Worm (Caenorhabditis elegans) whole organism, L4 larva: ENCODE data around the gene emb-30.
"Not testable (repeated sequence)": the region's sequence is repeated elsewhere in the genome, so short reads cannot be mapped to it uniquely, and the experiment has no call there.

Experiments
- D1046.2 ChIP-seq: fragments of 200-800 bp; sonication (Bioruptor generic); IDR thresholded peaks from 2 replicates; pipeline ENCODE4 v1.3.6; 2022; ENCODE audit warnings: missing genetic modification characterization, missing compliant biosample characterization
- F26F4.8 ChIP-seq: fragments of 200-800 bp; sonication (Bioruptor generic); conservative IDR thresholded peaks from 2 replicates; pipeline ENCODE4 v1.3.6; 2022; ENCODE audit warnings: missing genetic modification characterization, missing compliant biosample characterization
- F49E8.2 ChIP-seq: sonication (generic microtip); optimal IDR thresholded peaks from 2 replicates; lab custom pipeline; 2016; ENCODE audit warnings: missing compliant biosample characterization, mild to moderate bottlenecking, missing genetic modification characterization, borderline replicate concordance
- Y48G9A.11 ChIP-seq: fragments of 200-800 bp; sonication (Bioruptor generic); IDR thresholded peaks from 2 replicates; pipeline ENCODE4 v1.3.6; 2022; ENCODE audit warnings: missing genetic modification reagents, missing genetic modification characterization, missing compliant biosample characterization
- ZK337.2 ChIP-seq: fragments of 200-800 bp; sonication (Bioruptor generic); IDR thresholded peaks from 2 replicates; pipeline ENCODE4 v1.3.6; 2022; ENCODE audit warnings: missing genetic modification reagents, missing genetic modification characterization, missing compliant biosample characterization
- ZK546.5 ChIP-seq, 2 experiments: sonication (generic microtip); optimal IDR thresholded peaks; 2 replicates each; lab custom pipeline; 2017; ENCODE audit warnings: missing biosample characterization in 2 of 2, missing genetic modification characterization in 2 of 2
- aha-1 ChIP-seq: fragments of 150-350 bp; peaks from one replicate; lab custom pipeline; 2014; ENCODE audit warnings: missing biosample characterization, missing genetic modification characterization
- ama-1 ChIP-seq: fragments of 150-350 bp; optimal IDR thresholded peaks from 2 replicates; lab custom pipeline; 2014; ENCODE audit warnings: inconsistent platforms, mixed read lengths
- arid-1 ChIP-seq: fragments of 200-800 bp; sonication (Bioruptor generic); conservative IDR thresholded peaks from 2 replicates; pipeline ENCODE4 v1.3.6; 2022; ENCODE audit warnings: missing genetic modification reagents, missing genetic modification characterization, missing compliant biosample characterization
- ceh-20 ChIP-seq: fragments of 200-800 bp; sonication (Bioruptor generic); IDR thresholded peaks from 2 replicates; pipeline ENCODE4 v1.3.6; 2022; ENCODE audit warnings: missing genetic modification reagents, missing genetic modification characterization, missing compliant biosample characterization
- ceh-44 ChIP-seq: fragments of 200-800 bp; sonication (Bioruptor generic); IDR thresholded peaks from 2 replicates; pipeline ENCODE4 v1.3.6; 2022; ENCODE audit warnings: missing genetic modification reagents, missing genetic modification characterization, missing compliant biosample characterization
- dmd-9 ChIP-seq: fragments of 200-800 bp; sonication (Bioruptor generic); IDR thresholded peaks from 2 replicates; pipeline ENCODE4 v1.3.6; 2022; ENCODE audit warnings: missing genetic modification reagents, missing genetic modification characterization, missing compliant biosample characterization
- lin-38 ChIP-seq: fragments of 200-800 bp; sonication (Bioruptor generic); IDR thresholded peaks from 2 replicates; pipeline ENCODE4 v1.3.6; 2022; ENCODE audit warnings: missing genetic modification reagents, missing genetic modification characterization, missing compliant biosample characterization
- lsy-2 ChIP-seq, 2 experiments: fragments of 150-350 bp in 1 of 2; sonication (generic microtip) in 1 of 2; optimal IDR thresholded peaks; 2 replicates each; lab custom pipeline; 2014 to 2017; ENCODE audit warnings: missing biosample characterization in 2 of 2, missing genetic modification characterization in 2 of 2
- madf-5 ChIP-seq, 2 experiments: fragments of 200-800 bp; sonication (Bioruptor generic); IDR thresholded peaks; 2 replicates each; pipeline ENCODE4 v1.3.6; 2022; ENCODE audit warnings: missing compliant biosample characterization in 2 of 2, missing genetic modification characterization in 2 of 2
- mdt-29 ChIP-seq: fragments of 200-800 bp; sonication (Bioruptor generic); IDR thresholded peaks from 2 replicates; pipeline ENCODE4 v1.3.6; 2022; ENCODE audit warnings: missing genetic modification reagents, missing genetic modification characterization, missing compliant biosample characterization
- mes-2 ChIP-seq: sonication (generic microtip); optimal IDR thresholded peaks from 2 replicates; lab custom pipeline; 2016; ENCODE audit warnings: missing genotype, mild to moderate bottlenecking, missing genetic modification characterization, missing compliant biosample characterization; ENCODE audit not compliant: poor library complexity, severe bottlenecking
- nhr-10 ChIP-seq: fragments of 150-350 bp; optimal IDR thresholded peaks from 2 replicates; lab custom pipeline; 2014; ENCODE audit warnings: missing biosample characterization, missing genetic modification characterization
- nhr-42 ChIP-seq: fragments of 200-800 bp; sonication (Bioruptor generic); IDR thresholded peaks from 2 replicates; pipeline ENCODE4 v1.3.6; 2022; ENCODE audit warnings: missing genetic modification characterization, missing compliant biosample characterization
- pha-4 ChIP-seq, 2 experiments: fragments of 150-350 bp in 1 of 2; fragments of 200-800 bp in 1 of 2; sonication (Bioruptor generic) in 1 of 2; IDR thresholded peaks in 1 of 2; optimal IDR thresholded peaks in 1 of 2; 2 replicates each; pipeline versions ENCODE4 v1.3.6 to Lab custom; 2014 to 2022; ENCODE audit warnings: missing genetic modification characterization in 2 of 2, missing genetic modification reagents in 2 of 2, missing biosample characterization in 1 of 2, missing compliant biosample characterization in 1 of 2
- php-3 ChIP-seq: fragments of 200-800 bp; sonication (Bioruptor generic); IDR thresholded peaks from 2 replicates; pipeline ENCODE4 v1.3.6; 2022; ENCODE audit warnings: missing genetic modification reagents, missing genetic modification characterization, missing compliant biosample characterization
- rbr-2 ChIP-seq: sonication (generic microtip); optimal IDR thresholded peaks from 2 replicates; lab custom pipeline; 2016; ENCODE audit warnings: missing genotype, missing genetic modification characterization, missing compliant biosample characterization
- set-16 ChIP-seq: fragments of 200-800 bp; sonication (Bioruptor generic); IDR thresholded peaks from 2 replicates; pipeline ENCODE4 v1.3.6; 2022; ENCODE audit warnings: missing genetic modification reagents, missing genetic modification characterization, missing compliant biosample characterization
- skn-1 ChIP-seq: fragments of 150-350 bp; optimal IDR thresholded peaks from 2 replicates; lab custom pipeline; 2014; ENCODE audit warnings: missing biosample characterization, missing genetic modification characterization
- snpc-1.2 ChIP-seq: fragments of 200-800 bp; sonication (Bioruptor generic); IDR thresholded peaks from 2 replicates; pipeline ENCODE4 v1.3.6; 2022; ENCODE audit warnings: missing genetic modification reagents, missing genetic modification characterization, missing compliant biosample characterization
- snpc-4 ChIP-seq: fragments of 150-350 bp; optimal IDR thresholded peaks from 2 replicates; lab custom pipeline; 2014; ENCODE audit warnings: missing biosample characterization, missing genetic modification characterization
- spr-1 ChIP-seq: sonication (generic microtip); optimal IDR thresholded peaks from 2 replicates; lab custom pipeline; 2016; ENCODE audit warnings: mild to moderate bottlenecking, missing genetic modification characterization, missing compliant biosample characterization
- tra-1 ChIP-seq: fragments of 200-800 bp; sonication (Bioruptor generic); IDR thresholded peaks from 2 replicates; pipeline ENCODE4 v1.3.6; 2022; ENCODE audit warnings: missing genetic modification reagents, missing genetic modification characterization, missing compliant biosample characterization
- unc-130 ChIP-seq: sonication (generic microtip); optimal IDR thresholded peaks from 2 replicates; lab custom pipeline; 2016; ENCODE audit warnings: missing genetic modification reagents, missing genetic modification characterization, missing compliant biosample characterization
- vab-7 ChIP-seq: fragments of 200-800 bp; sonication (Bioruptor generic); IDR thresholded peaks from 2 replicates; pipeline ENCODE4 v1.3.6; 2022; ENCODE audit warnings: missing genetic modification reagents, missing genetic modification characterization, missing compliant biosample characterization
- zip-2 ChIP-seq: fragments of 150-350 bp; optimal IDR thresholded peaks from 2 replicates; lab custom pipeline; 2014; ENCODE audit warnings: missing biosample characterization, missing genetic modification characterization
- ztf-7 ChIP-seq: fragments of 150-350 bp; optimal IDR thresholded peaks from 2 replicates; lab custom pipeline; 2014; ENCODE audit warnings: missing biosample characterization, missing genetic modification characterization

Gene emb-30

ce11 chrIII:9442846-9443245 lies 1.6 kb upstream of the emb-30 start (continued):
- no peak for TF ChIP-seq ztf-7 (tag; lab: Kevin White, UChicago)

ce11 chrIII:9439399-9439798 lies 1.9 kb downstream of the emb-30 start, which contains the start of gene F54C8.1:
TSS of gene F54C8.1 (plus strand) at chrIII:9439699.
- TF ChIP-seq php-3 (no peak), snpc-4 (tag; lab: Kevin White, UChicago) (no peak), nhr-10 (tag; lab: Kevin White, UChicago) (no peak)

ce11 chrIII:9434999-9435398 lies 6.3 kb downstream of the emb-30 start:
- TF ChIP-seq lsy-2 (tag; optimal IDR thresholded peaks at IDR 0.05; lab: Kevin White, UChicago): no peak
- peak; percentile 38 for TF ChIP-seq lin-38 (GFP tag; lab: Robert Waterston, UW)
- TF ChIP-seq rbr-2 (tag; lab: Kevin White, UChicago): no peak
- TF ChIP-seq arid-1 (GFP tag; lab: Robert Waterston, UW): peak; percentile 15; the same call in 1 of the 2 replicates

- no peak for TF ChIP-seq ZK546.5 (tag; optimal IDR thresholded peaks at IDR 0.05; lab: Kevin White, UChicago)
- peak; percentile 55 for TF ChIP-seq F49E8.2 (tag; lab: Kevin White, UChicago)
- TF ChIP-seq unc-130 (GFP tag; lab: Kevin White, UChicago): peak; percentile 9
Measured at ce11 chrIII:9433576-9434107, 7.6 kb downstream of the emb-30 start, which contains the start of gene cpar-1. TSS of gene cpar-1 (plus strand) at chrIII:9434057.

ce11 chrIII:9426301-9426700 lies 15.0 kb downstream of the emb-30 start, which contains the start of gene T26G10.5:
TSS of gene T26G10.5 (minus strand) at chrIII:9426401.
- TF ChIP-seq F26F4.8 (GFP tag; lab: Robert Waterston, UW): no peak
- TF ChIP-seq lin-38 (GFP tag; lab: Robert Waterston, UW): no peak

- not testable (repeated sequence) for TF ChIP-seq skn-1 (tag; lab: Kevin White, UChicago); ama-1 (lab: Kevin White, UChicago); spr-1
Measured at ce11 chrIII:9420231-9420630, 21.0 kb downstream of the emb-30 start, which contains the start of gene T26G10.4. TSS of gene T26G10.4 (plus strand) at chrIII:9420531.

ce11 chrIII:9413340-9413739 lies 27.9 kb downstream of the emb-30 start, which contains the start of gene T26G10.3:
TSS of gene T26G10.3 (minus strand) at chrIII:9413440.
- TF ChIP-seq mes-2 (no peak), zip-2 (tag; lab: Kevin White, UChicago) (no peak)

- TF ChIP-seq snpc-4 (tag; lab: Kevin White, UChicago) (peak; percentile 68), dmd-9 (GFP tag; lab: Robert Waterston, UW) (0 out of 2 replicates have a peak, but pooled peaks have one; percentile 38), tra-1 (GFP tag; lab: Robert Waterston, UW) (peak; percentile 66; the same call in 1 of the 2 replicates), snpc-1.2 (GFP tag; lab: Robert Waterston, UW) (peak; percentile 74), ceh-20 (GFP tag; lab: Robert Waterston, UW) (peak; percentile 51; the same call in 1 of the 2 replicates), arid-1 (GFP tag; lab: Robert Waterston, UW) (peak; percentile 69; the same call in 1 of the 2 replicates), unc-130 (GFP tag; lab: Kevin White, UChicago) (peak; percentile 84), F49E8.2 (tag; lab: Kevin White, UChicago) (peak; percentile 69), ZK337.2 (GFP tag; lab: Robert Waterston, UW) (peak; percentile 43; the same call in 1 of the 2 replicates), pha-4 (GFP tag; IDR thresholded peaks at IDR 0.05; lab: Robert Waterston, UW) (peak; percentile 41; the same call in 1 of the 2 replicates), ceh-44 (GFP tag; lab: Robert Waterston, UW) (peak; percentile 96), aha-1 (tag; lab: Kevin White, UChicago) (peak; percentile 26), mdt-29 (GFP tag; lab: Robert Waterston, UW) (0 out of 2 replicates have a peak, but pooled peaks have one; percentile 28), madf-5 (GFP tag; IDR thresholded peaks at IDR 0.05; lab: Robert Waterston, UW) (0 out of 4 replicates have a peak, but pooled peaks of 1 of the 2 experiments have one; percentile 19), nhr-42 (GFP tag; lab: Robert Waterston, UW) (peak; percentile 66; the same call in 1 of the 2 replicates), lin-38 (GFP tag; lab: Robert Waterston, UW) (peak; percentile 98), D1046.2 (GFP tag; lab: Robert Waterston, UW) (0 out of 2 replicates have a peak, but pooled peaks have one; percentile 55), set-16 (peak; percentile 63), Y48G9A.11 (GFP tag; lab: Robert Waterston, UW) (peak; percentile 97), vab-7 (peak; percentile 88)
- not testable (repeated sequence) for TF ChIP-seq pha-4 (tag; optimal IDR thresholded peaks at IDR 0.05; lab: Kevin White, UChicago)
Measured at ce11 chrIII:9408304-9408703, 33.0 kb downstream of the emb-30 start.
